Worm (Caenorhabditis elegans): ENCODE measurements around the gene crp-1.

The crp-1 gene

DNA sequence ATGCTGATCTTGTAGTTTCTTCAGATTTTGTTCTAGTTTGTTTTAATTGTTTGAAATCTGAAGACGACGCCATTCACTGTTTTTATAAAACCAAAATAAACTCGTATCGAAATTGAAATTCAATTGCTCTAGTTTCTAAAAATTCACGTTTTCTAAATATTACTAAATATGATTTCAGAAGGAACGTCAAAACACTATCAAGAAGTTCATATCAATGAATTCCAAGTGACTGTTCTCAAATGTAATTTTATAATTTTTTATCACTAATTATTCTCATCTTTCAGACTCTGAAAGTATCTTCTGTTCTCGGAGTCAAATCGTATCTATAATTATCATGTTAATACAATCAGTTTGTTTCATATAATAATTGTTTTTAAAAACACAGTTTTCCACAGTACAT, 37.6 kb upstream of the crp-1 start, which contains the start of gene snf-10:
Gene snf-10, minus strand, starts transcription at position 101 of the 400 bp plus-strand sequence.
- no peak for TF ChIP-seq unc-55 (GFP tag; optimal IDR thresholded peaks at IDR 0.05)
- no peak for TF ChIP-seq mdl-1 (tag; optimal IDR thresholded peaks at IDR 0.05)
- TF ChIP-seq ztf-1 (GFP tag; conservative IDR thresholded peaks at IDR 0.05) = no peak
- no peak for TF ChIP-seq gmeb-1 (tag; optimal IDR thresholded peaks at IDR 0.05)
- TF ChIP-seq F13H6.1 (tag; optimal IDR thresholded peaks at IDR 0.05) = no peak
- TF ChIP-seq sma-9 (GFP tag; optimal IDR thresholded peaks at IDR 0.05) = no peak
- TF ChIP-seq sma-9 (tag; optimal IDR thresholded peaks at IDR 0.05) = no peak
- no peak for TF ChIP-seq peb-1 (tag; optimal IDR thresholded peaks at IDR 0.05)
- no peak for TF ChIP-seq fos-1 (tag; optimal IDR thresholded peaks at IDR 0.05)
- no peak for TF ChIP-seq snpc-4 (tag; optimal IDR thresholded peaks at IDR 0.05)
- TF ChIP-seq ceh-16 (tag; optimal IDR thresholded peaks at IDR 0.05) = no peak
- no peak for TF ChIP-seq ceh-82 (tag; optimal IDR thresholded peaks at IDR 0.05)
- TF ChIP-seq nhr-77 (tag; optimal IDR thresholded peaks at IDR 0.05) = no peak
- no peak for TF ChIP-seq aly-2 (tag; optimal IDR thresholded peaks at IDR 0.05)
- no peak for TF ChIP-seq nhr-23 (tag; optimal IDR thresholded peaks at IDR 0.05)
- TF ChIP-seq nhr-237 (tag; optimal IDR thresholded peaks at IDR 0.05) = no peak
- TF ChIP-seq ama-1 (optimal IDR thresholded peaks at IDR 0.05) = no peak
- no peak for TF ChIP-seq unc-39 (tag; optimal IDR thresholded peaks at IDR 0.05)
- no peak for TF ChIP-seq crh-2 (tag; optimal IDR thresholded peaks at IDR 0.05)
- no peak for TF ChIP-seq nhr-10 (tag; optimal IDR thresholded peaks at IDR 0.05)

DNA sequence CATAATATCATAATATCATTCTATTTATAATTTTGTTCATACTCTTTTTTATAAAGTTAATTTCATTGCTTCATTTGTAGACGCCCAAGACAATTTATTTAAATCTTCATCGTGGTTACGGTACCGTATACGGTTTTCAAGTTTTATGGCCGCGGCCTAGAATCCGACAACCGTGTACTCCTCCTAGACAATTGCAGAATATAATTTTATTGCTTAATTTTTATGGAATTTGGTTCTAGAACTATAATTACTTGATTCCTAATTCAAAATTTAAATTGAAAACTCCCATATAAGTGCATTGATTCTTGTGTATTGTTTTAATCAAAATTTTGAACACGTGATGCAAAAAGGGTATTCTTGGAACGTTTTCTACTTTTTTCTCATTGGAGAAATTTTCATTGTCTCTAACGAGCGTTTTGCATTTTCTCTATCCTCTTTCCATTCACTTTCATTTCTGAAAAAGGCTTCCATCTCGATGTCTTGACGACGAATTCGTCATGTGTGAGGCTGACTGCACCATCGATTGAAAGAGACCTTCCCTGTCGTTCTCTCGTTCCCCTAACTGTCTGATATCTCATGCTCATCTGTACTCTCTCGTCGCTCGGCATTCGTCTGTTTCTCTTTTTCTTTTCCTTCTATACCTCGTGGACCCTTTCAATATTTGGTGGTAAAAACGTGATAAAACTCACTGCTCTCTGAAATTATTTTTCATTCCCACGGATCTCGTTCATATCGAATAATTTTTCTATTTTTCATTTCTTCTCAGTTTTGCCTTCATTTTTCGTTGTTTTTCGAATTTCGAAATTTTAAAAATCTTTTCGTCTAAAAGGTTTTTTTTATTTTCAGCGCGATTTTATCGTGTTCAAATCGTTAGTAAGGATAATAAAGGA, 37.0 kb upstream of the crp-1 start, which contains the start of gene pap-1:
Gene pap-1, plus strand, starts transcription at position 840 of the 890 bp plus-strand sequence.
- TF ChIP-seq nhr-77 (tag; optimal IDR thresholded peaks at IDR 0.05) (no peak), ztf-1 (GFP tag; conservative IDR thresholded peaks at IDR 0.05) (no peak), lin-39 (tag; optimal IDR thresholded peaks at IDR 0.05) (no peak), sma-9 (GFP tag; optimal IDR thresholded peaks at IDR 0.05) (peak; percentile 16), sma-9 (tag; optimal IDR thresholded peaks at IDR 0.05) (no peak), lsy-2 (tag; optimal IDR thresholded peaks at IDR 0.05) (peak in 1 of 2 experiments; percentile 39), skn-1 (tag; optimal IDR thresholded peaks at IDR 0.05) (no peak), fos-1 (tag; optimal IDR thresholded peaks at IDR 0.05) (peak; percentile 3), gmeb-1 (tag; optimal IDR thresholded peaks at IDR 0.05) (no peak), zag-1 (tag; optimal IDR thresholded peaks at IDR 0.05) (no peak), unc-55 (GFP tag; optimal IDR thresholded peaks at IDR 0.05) (no peak), aly-2 (tag; optimal IDR thresholded peaks at IDR 0.05) (no peak), ama-1 (optimal IDR thresholded peaks at IDR 0.05) (no peak), nhr-129 (tag; optimal IDR thresholded peaks at IDR 0.05) (peak; percentile 62), mdl-1 (tag; optimal IDR thresholded peaks at IDR 0.05) (peak in 1 of 2 experiments; percentile 27), C34F6.9 (tag; optimal IDR thresholded peaks at IDR 0.05) (peak; percentile 50)

DNA sequence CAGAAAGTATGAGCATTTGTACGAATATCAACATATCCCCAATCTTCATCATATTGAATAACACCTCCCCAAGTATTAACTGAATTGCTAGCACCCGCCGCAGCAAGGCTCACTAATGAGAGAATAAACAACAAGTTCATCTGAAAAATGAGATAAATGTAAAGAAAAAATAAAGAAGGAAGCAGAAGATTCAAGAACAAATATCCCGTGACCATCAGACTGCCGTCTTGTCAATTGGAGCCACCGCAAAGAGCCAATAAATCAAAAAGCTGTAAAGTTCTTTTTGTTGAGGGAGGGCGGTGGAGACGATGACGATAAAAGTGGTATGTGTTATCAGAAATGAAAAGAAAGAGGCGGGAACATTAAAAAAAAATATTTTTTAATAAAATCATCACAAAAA, 24.9 kb upstream of the crp-1 start, which contains the start of gene Y32F6A.5:
Gene Y32F6A.5, minus strand, starts transcription at position 140 of the 400 bp plus-strand sequence.
- TF ChIP-seq nhr-23 (tag; optimal IDR thresholded peaks at IDR 0.05) = no peak
- TF ChIP-seq ama-1 (optimal IDR thresholded peaks at IDR 0.05) = no peak
- TF ChIP-seq sma-9 (GFP tag; optimal IDR thresholded peaks at IDR 0.05) = peak; percentile 11
- TF ChIP-seq sma-9 (tag; optimal IDR thresholded peaks at IDR 0.05) = no peak
- peak; percentile 26 for TF ChIP-seq C34F6.9 (tag; optimal IDR thresholded peaks at IDR 0.05)
- no peak for TF ChIP-seq lin-11 (tag; optimal IDR thresholded peaks at IDR 0.05)

DNA sequence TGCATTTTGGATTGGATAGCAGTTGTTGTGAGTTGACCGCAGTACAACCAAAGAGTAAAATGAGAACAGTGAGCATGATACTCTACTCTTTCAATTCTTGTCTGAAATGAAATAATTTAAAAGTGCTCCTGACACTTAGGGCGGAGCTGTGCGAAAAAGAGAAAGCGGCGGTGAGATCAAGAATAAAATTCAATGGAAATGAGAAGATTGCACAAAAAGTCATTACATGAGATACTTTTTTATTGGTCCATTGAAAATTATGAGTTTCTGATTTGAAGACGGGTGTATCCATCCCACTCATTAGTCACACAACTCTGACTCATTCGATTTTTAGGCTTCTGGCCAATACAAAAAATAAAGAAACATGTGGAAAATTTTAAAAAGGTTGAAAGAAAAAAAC, 21.1 kb upstream of the crp-1 start, which contains the start of gene F22E12.1:
Gene F22E12.1, minus strand, starts transcription at position 101 of the 400 bp plus-strand sequence.
- TF ChIP-seq nhr-237 (tag; optimal IDR thresholded peaks at IDR 0.05) = no peak

DNA sequence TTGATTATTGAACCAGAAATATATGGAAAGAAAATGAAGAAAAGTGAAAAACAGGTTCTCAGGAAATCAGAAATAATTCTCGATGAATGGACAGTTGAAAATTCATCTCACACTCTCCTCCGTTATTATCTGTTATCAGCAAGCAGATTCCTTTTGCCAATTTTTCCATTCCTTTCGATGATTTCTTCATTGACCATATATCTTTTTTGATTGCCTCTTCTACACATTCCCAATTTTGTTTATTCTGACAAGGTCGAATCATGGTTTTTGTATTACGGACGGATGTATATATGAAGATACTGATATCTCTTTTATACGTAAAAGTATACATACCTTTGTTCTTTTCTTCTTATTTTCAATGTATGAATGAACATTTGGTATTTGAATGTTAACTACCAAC, 17.7 kb upstream of the crp-1 start:
- TF ChIP-seq nhr-21 (tag; optimal IDR thresholded peaks at IDR 0.05) (peak; percentile 25), dmd-4 (tag; optimal IDR thresholded peaks at IDR 0.05) (no peak), sma-9 (GFP tag; optimal IDR thresholded peaks at IDR 0.05) (peak; percentile 17), sma-9 (tag; optimal IDR thresholded peaks at IDR 0.05) (no peak), sma-3 (GFP tag; optimal IDR thresholded peaks at IDR 0.05) (peak; percentile 10), fos-1 (tag; optimal IDR thresholded peaks at IDR 0.05) (peak; percentile 2), snpc-4 (tag; optimal IDR thresholded peaks at IDR 0.05) (no peak), mdl-1 (tag; optimal IDR thresholded peaks at IDR 0.05) (no peak), unc-62 (GFP tag; optimal IDR thresholded peaks at IDR 0.05) (no peak)

All from whole organism, L2 larva.